Worm (Caenorhabditis elegans): ENCODE measurements around the gene gtf-2H1.

ce11 chrIV:175698-176097 is 55.9 kb downstream of the gtf-2H1 start:
- TF ChIP-seq pqm-1 (tag; optimal IDR thresholded peaks at IDR 0.05) (no peak), ahr-1 (tag; optimal IDR thresholded peaks at IDR 0.05) (no peak), odd-2 (tag; optimal IDR thresholded peaks at IDR 0.05) (no peak), ceh-6 (GFP tag; optimal IDR thresholded peaks at IDR 0.05) (no peak), nhr-11 (tag; optimal IDR thresholded peaks at IDR 0.05) (no peak), pha-4 (tag; optimal IDR thresholded peaks at IDR 0.05) (no peak), fkh-6 (tag; optimal IDR thresholded peaks at IDR 0.05) (no peak), T23F11.4 (GFP tag; optimal IDR thresholded peaks at IDR 0.05) (no peak)

All from whole organism, late embryonic.